Fruit fly (Drosophila melanogaster): ENCODE measurements around the gene Tpc1.
A peak's percentile ranks its signal among the peaks of the same experiment; 100 is the strongest.

The Tpc1 gene

DNA sequence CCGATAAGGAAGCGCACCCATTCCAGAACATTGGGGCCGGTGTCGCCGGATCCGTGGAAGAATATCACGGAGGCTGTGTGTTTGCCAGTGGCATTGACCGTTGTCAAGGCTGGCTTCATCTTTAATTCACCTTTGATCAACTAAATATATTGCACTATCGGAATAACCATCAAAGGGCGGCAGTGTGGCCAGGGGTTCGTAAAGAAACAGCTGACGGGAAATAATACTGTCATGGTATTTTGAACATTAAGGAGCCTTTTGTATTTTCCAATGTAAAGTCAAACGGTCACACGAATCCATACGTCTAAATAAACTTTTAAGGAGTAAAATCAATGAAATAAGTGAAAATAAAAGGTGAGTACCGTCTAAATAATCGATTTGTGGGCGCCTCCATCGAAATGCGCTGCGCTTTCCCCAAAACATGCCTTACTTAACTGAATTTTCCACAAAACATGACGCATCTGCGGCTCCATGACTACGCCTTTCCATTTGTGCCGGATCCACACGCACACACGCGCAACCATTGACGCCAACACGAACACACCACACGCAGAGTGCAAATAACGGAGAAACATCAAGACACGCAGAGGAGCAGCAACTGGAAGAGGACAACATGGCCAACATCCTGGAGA is 27.6 kb downstream of the Tpc1 start, which contains the start of the genes CG6567 and CG4511 (continued):
- TF ChIP-seq Nf-YB (GFP tag; optimal IDR thresholded peaks at IDR 0.05) (no peak), nerfin-2 (GFP tag; IDR thresholded peaks at IDR 0.05; ENCODE audit: partially characterized antibody) (no peak), CG4404 (GFP tag; IDR thresholded peaks at IDR 0.05) (no peak), CG16863 (GFP tag; optimal IDR thresholded peaks at IDR 0.05) (no peak), Doc2 (GFP tag; IDR thresholded peaks at IDR 0.05) (no peak), Gug (GFP tag; IDR thresholded peaks at IDR 0.05) (no peak), abd-A (tag; optimal IDR thresholded peaks at IDR 0.05) (no peak), CG10543 (GFP tag; optimal IDR thresholded peaks at IDR 0.05) (no peak), kni (GFP tag; optimal IDR thresholded peaks at IDR 0.05) (no peak), CG9817 (tag; optimal IDR thresholded peaks at IDR 0.05) (no peak), zfh1 (GFP tag; IDR thresholded peaks at IDR 0.05) (no peak), CG9215 (GFP tag; IDR thresholded peaks at IDR 0.05) (no peak), Taf1 (GFP tag; IDR thresholded peaks at IDR 0.05) (no peak), CG10431 (GFP tag; optimal IDR thresholded peaks at IDR 0.05) (no peak), Dip3 (GFP tag; optimal IDR thresholded peaks at IDR 0.05) (no peak), BtbVII (GFP tag; optimal IDR thresholded peaks at IDR 0.05) (no peak), Atf3 (GFP tag; optimal IDR thresholded peaks at IDR 0.05) (no peak), Atf-2 (GFP tag; optimal IDR thresholded peaks at IDR 0.05) (no peak), Dref (GFP tag; IDR thresholded peaks at IDR 0.05) (no peak), ap (GFP tag; IDR thresholded peaks at IDR 0.05) (no peak), yki (optimal IDR thresholded peaks at IDR 0.05) (no peak), scrt (GFP tag; optimal IDR thresholded peaks at IDR 0.05) (no peak), CG10321 (GFP tag; IDR thresholded peaks at IDR 0.05) (no peak), Hand (GFP tag; optimal IDR thresholded peaks at IDR 0.05) (no peak), CG32772 (GFP tag; IDR thresholded peaks at IDR 0.05) (no peak), Dll (GFP tag; IDR thresholded peaks at IDR 0.05; ENCODE audit: partially characterized antibody) (0 out of 4 replicates have a peak, but pooled peaks have one; percentile 35), h (optimal IDR thresholded peaks at IDR 0.05) (no peak), hkb (optimal IDR thresholded peaks at IDR 0.05) (no peak), hkb (GFP tag; IDR thresholded peaks at IDR 0.05) (no peak), CG1024 (GFP tag; IDR thresholded peaks at IDR 0.05) (no peak), CG4707 (GFP tag; optimal IDR thresholded peaks at IDR 0.05) (no peak), CG17829 (tag; optimal IDR thresholded peaks at IDR 0.05) (peak; percentile 50), CG4360 (GFP tag; IDR thresholded peaks at IDR 0.05) (no peak), emc (GFP tag; optimal IDR thresholded peaks at IDR 0.05) (no peak), CG8281 (tag; optimal IDR thresholded peaks at IDR 0.05) (no peak), CG1529 (GFP tag; optimal IDR thresholded peaks at IDR 0.05) (no peak), org-1 (GFP tag; optimal IDR thresholded peaks at IDR 0.05) (no peak), repo (GFP tag; optimal IDR thresholded peaks at IDR 0.05) (no peak), her (GFP tag; optimal IDR thresholded peaks at IDR 0.05) (no peak), chinmo (GFP tag; IDR thresholded peaks at IDR 0.05; ENCODE audit: partially characterized antibody) (no peak), Jarid2 (GFP tag; optimal IDR thresholded peaks at IDR 0.05) (no peak), CG10209 (GFP tag; optimal IDR thresholded peaks at IDR 0.05) (no peak), sima (GFP tag; optimal IDR thresholded peaks at IDR 0.05) (no peak), CG31365 (tag; optimal IDR thresholded peaks at IDR 0.05) (no peak), E2f2 (GFP tag; IDR thresholded peaks at IDR 0.05) (peak; percentile 32), CG11504 (tag; optimal IDR thresholded peaks at IDR 0.05) (no peak), Sry-δ (GFP tag; optimal IDR thresholded peaks at IDR 0.05) (peak; percentile 19), gcm (GFP tag; optimal IDR thresholded peaks at IDR 0.05) (peak; percentile 8), Lpt (GFP tag; optimal IDR thresholded peaks at IDR 0.05) (no peak), CG13123 (GFP tag; optimal IDR thresholded peaks at IDR 0.05) (no peak), CG3163 (GFP tag; optimal IDR thresholded peaks at IDR 0.05) (no peak), p53 (GFP tag; optimal IDR thresholded peaks at IDR 0.05) (no peak), esg (GFP tag; conservative IDR thresholded peaks at IDR 0.05) (no peak)
